Worm (Caenorhabditis elegans) whole organism, L2 larva: Measurements from ENCODE around the gene mtp-18.

Experiments
- C34F6.9 ChIP-seq: fragments of 150-350 bp; optimal IDR thresholded peaks from 2 replicates; lab custom pipeline; 2014; ENCODE audit warnings: missing biosample characterization, missing genetic modification characterization
- F13H6.1 ChIP-seq: sonication (generic microtip); optimal IDR thresholded peaks from 2 replicates; lab custom pipeline; 2016; ENCODE audit warnings: missing genetic modification characterization, missing compliant biosample characterization
- R02D3.7 ChIP-seq: fragments of 150-350 bp; optimal IDR thresholded peaks from 2 replicates; lab custom pipeline; 2014; ENCODE audit warnings: missing biosample characterization, missing genetic modification characterization
- ZK546.5 ChIP-seq: sonication (generic microtip); optimal IDR thresholded peaks from 2 replicates; lab custom pipeline; 2017; ENCODE audit warnings: missing biosample characterization, missing genetic modification characterization
- aly-2 ChIP-seq: fragments of 150-350 bp; optimal IDR thresholded peaks from 2 replicates; lab custom pipeline; 2014; ENCODE audit warnings: missing biosample characterization, missing genetic modification characterization
- ama-1 ChIP-seq: fragments of 150-350 bp; optimal IDR thresholded peaks from 2 replicates; lab custom pipeline; 2018; ENCODE audit warnings: inconsistent platforms
- ceh-16 ChIP-seq: fragments of 150-350 bp; optimal IDR thresholded peaks from 2 replicates; lab custom pipeline; 2014; ENCODE audit warnings: missing biosample characterization, missing genetic modification characterization
- ceh-82 ChIP-seq: fragments of 150-350 bp; optimal IDR thresholded peaks from 2 replicates; lab custom pipeline; 2014; ENCODE audit warnings: missing biosample characterization, missing genetic modification characterization
- dmd-4 ChIP-seq: sonication (generic microtip); optimal IDR thresholded peaks from 2 replicates; lab custom pipeline; 2017; ENCODE audit warnings: missing biosample characterization, missing genetic modification characterization
- egl-27 ChIP-seq: sonication (generic microtip); optimal IDR thresholded peaks from 3 replicates; lab custom pipeline; 2017; ENCODE audit warnings: missing biosample characterization, missing genetic modification reagents, missing genetic modification characterization
- elt-1 ChIP-seq: fragments of 150-350 bp; optimal IDR thresholded peaks from 2 replicates; lab custom pipeline; 2014; ENCODE audit warnings: missing biosample characterization, missing genetic modification characterization
- fos-1 ChIP-seq: fragments of 150-350 bp; optimal IDR thresholded peaks from 2 replicates; lab custom pipeline; 2014; ENCODE audit warnings: missing biosample characterization, missing genetic modification characterization
- gmeb-1 ChIP-seq: fragments of 150-350 bp; optimal IDR thresholded peaks from 2 replicates; lab custom pipeline; 2014; ENCODE audit warnings: missing biosample characterization, missing genetic modification characterization
- lin-11 ChIP-seq: fragments of 150-350 bp; sonication (generic microtip); optimal IDR thresholded peaks from 2 replicates; lab custom pipeline; 2014; ENCODE audit warnings: missing biosample characterization, missing genetic modification characterization, inconsistent platforms, mixed read lengths
- lin-13 ChIP-seq: fragments of 150-350 bp; optimal IDR thresholded peaks from 2 replicates; lab custom pipeline; 2014; ENCODE audit warnings: missing biosample characterization, missing genetic modification reagents, missing genetic modification characterization
- lin-39 ChIP-seq: fragments of 150-350 bp; optimal IDR thresholded peaks from 2 replicates; lab custom pipeline; 2014; ENCODE audit warnings: missing biosample characterization, missing genetic modification reagents, missing genetic modification characterization
- lsy-2 ChIP-seq, 2 experiments: fragments of 150-350 bp in 1 of 2; sonication (generic microtip) in 1 of 2; optimal IDR thresholded peaks; 2 replicates each; lab custom pipeline; 2014 to 2017; ENCODE audit warnings: missing biosample characterization in 2 of 2, missing genetic modification characterization in 2 of 2
- mab-5 ChIP-seq: fragments of 150-350 bp; optimal IDR thresholded peaks from 2 replicates; lab custom pipeline; 2014; ENCODE audit warnings: missing biosample characterization, missing genetic modification characterization
- mbf-1 ChIP-seq: sonication (generic microtip); optimal IDR thresholded peaks from 2 replicates; lab custom pipeline; 2017; ENCODE audit warnings: missing biosample characterization, missing genetic modification characterization
- nhr-10 ChIP-seq: sonication (generic microtip); optimal IDR thresholded peaks from 2 replicates; lab custom pipeline; 2017; ENCODE audit warnings: missing biosample characterization, missing genetic modification characterization
- nhr-11 ChIP-seq: fragments of 150-350 bp; optimal IDR thresholded peaks from 2 replicates; lab custom pipeline; 2014; ENCODE audit warnings: missing biosample characterization, missing genetic modification characterization
- nhr-12 ChIP-seq: fragments of 150-350 bp; optimal IDR thresholded peaks from 2 replicates; lab custom pipeline; 2014; ENCODE audit warnings: missing biosample characterization, missing genetic modification characterization
- nhr-21 ChIP-seq: fragments of 150-350 bp; optimal IDR thresholded peaks from 2 replicates; lab custom pipeline; 2014; ENCODE audit warnings: missing biosample characterization, missing genetic modification characterization
- nhr-237 ChIP-seq: fragments of 150-350 bp; optimal IDR thresholded peaks from 2 replicates; lab custom pipeline; 2014; ENCODE audit warnings: missing biosample characterization, missing genetic modification characterization
- nhr-25 ChIP-seq: fragments of 150-350 bp; sonication (generic microtip); optimal IDR thresholded peaks from 3 replicates; lab custom pipeline; 2014; ENCODE audit warnings: missing biosample characterization, missing genetic modification characterization
- nhr-6 ChIP-seq: fragments of 150-350 bp; optimal IDR thresholded peaks from 2 replicates; lab custom pipeline; 2014; ENCODE audit warnings: missing biosample characterization, missing genetic modification characterization
- nhr-77 ChIP-seq: fragments of 150-350 bp; optimal IDR thresholded peaks from 2 replicates; lab custom pipeline; 2014; ENCODE audit warnings: missing biosample characterization, missing genetic modification characterization
- peb-1 ChIP-seq: fragments of 150-350 bp; optimal IDR thresholded peaks from 2 replicates; lab custom pipeline; 2014; ENCODE audit warnings: missing biosample characterization, missing genetic modification characterization
- sem-4 ChIP-seq: fragments of 150-350 bp; optimal IDR thresholded peaks from 2 replicates; lab custom pipeline; 2014; ENCODE audit warnings: missing biosample characterization, missing genetic modification reagents, missing genetic modification characterization
- skn-1 ChIP-seq: sonication (generic microtip); optimal IDR thresholded peaks from 2 replicates; lab custom pipeline; 2017; ENCODE audit warnings: missing biosample characterization, missing genetic modification characterization
- sma-9 ChIP-seq, 2 experiments: fragments of 150-350 bp in 1 of 2; sonication (generic microtip) in 1 of 2; optimal IDR thresholded peaks; 2 replicates each; lab custom pipeline; 2014 to 2016; ENCODE audit warnings: missing genetic modification characterization in 2 of 2, mild to moderate bottlenecking in 1 of 2, missing biosample characterization in 1 of 2, missing compliant biosample characterization in 1 of 2, missing genetic modification reagents in 1 of 2, moderate library complexity in 1 of 2
- snpc-4 ChIP-seq: fragments of 150-350 bp; optimal IDR thresholded peaks from 2 replicates; lab custom pipeline; 2014; ENCODE audit warnings: missing biosample characterization, missing genetic modification characterization
- unc-39 ChIP-seq: fragments of 150-350 bp; optimal IDR thresholded peaks from 2 replicates; lab custom pipeline; 2014; ENCODE audit warnings: missing biosample characterization, missing genetic modification characterization
- unc-55 ChIP-seq: fragments of 150-350 bp; sonication (generic microtip); optimal IDR thresholded peaks from 3 replicates; lab custom pipeline; 2014; ENCODE audit warnings: missing biosample characterization, missing genetic modification reagents, missing genetic modification characterization
- unc-62 ChIP-seq: fragments of 150-350 bp; optimal IDR thresholded peaks from 2 replicates; lab custom pipeline; 2014; ENCODE audit warnings: missing biosample characterization, missing genetic modification reagents, missing genetic modification characterization
- ztf-1 ChIP-seq: fragments of 200-800 bp; sonication (Bioruptor generic); conservative IDR thresholded peaks from 2 replicates; pipeline ENCODE4 v1.3.6; 2022; ENCODE audit warnings: missing genetic modification characterization, missing compliant biosample characterization
- ztf-11 ChIP-seq: sonication (generic microtip); optimal IDR thresholded peaks from 2 replicates; lab custom pipeline; 2017; ENCODE audit warnings: missing biosample characterization, missing genetic modification characterization
- ztf-4 ChIP-seq: fragments of 150-350 bp; optimal IDR thresholded peaks from 2 replicates; lab custom pipeline; 2014; ENCODE audit warnings: missing biosample characterization, missing genetic modification characterization

Gene mtp-18

ce11 chrX:6169252-6169651 lies 37.0 kb downstream of the mtp-18 start, which contains the start of gene T25B2.2:
Gene T25B2.2, plus strand, starts transcription at chrX:6169643.
- no peak for TF ChIP-seq unc-39
- no peak for TF ChIP-seq nhr-10
- peak; percentile 65 for TF ChIP-seq fos-1 (tag; lab: Kevin White, UChicago)
- TF ChIP-seq, all 48 proteins: peak for 1

ce11 chrX:6167376-6167775 lies 38.8 kb downstream of the mtp-18 start:
- TF ChIP-seq unc-39: no peak
- no peak for TF ChIP-seq nhr-25
- no peak for TF ChIP-seq lin-13
- TF ChIP-seq R02D3.7: no peak
- TF ChIP-seq ceh-16 (tag; lab: Kevin White, UChicago): no peak
- no peak for TF ChIP-seq C34F6.9 (tag; lab: Kevin White, UChicago)
- no peak for TF ChIP-seq F13H6.1 (tag; lab: Kevin White, UChicago)
- TF ChIP-seq mab-5 (tag; lab: Kevin White, UChicago): no peak
- no peak for TF ChIP-seq egl-27 (tag; lab: Kevin White, UChicago)
- no peak for TF ChIP-seq mbf-1 (tag; lab: Kevin White, UChicago)
- no peak for TF ChIP-seq elt-1 (tag; lab: Kevin White, UChicago)
- TF ChIP-seq nhr-12 (tag; lab: Kevin White, UChicago): no peak
- TF ChIP-seq sma-9 (GFP tag; optimal IDR thresholded peaks at IDR 0.05; lab: Kevin White, UChicago): no peak
- TF ChIP-seq sma-9 (tag; optimal IDR thresholded peaks at IDR 0.05; lab: Kevin White, UChicago): no peak
- no peak for TF ChIP-seq gmeb-1 (tag; lab: Kevin White, UChicago)
- no peak for TF ChIP-seq ama-1 (lab: Kevin White, UChicago)
- no peak for TF ChIP-seq unc-55 (GFP tag; lab: Kevin White, UChicago)
- no peak for TF ChIP-seq nhr-77
- TF ChIP-seq peb-1 (tag; lab: Kevin White, UChicago): no peak
- TF ChIP-seq nhr-11 (tag; lab: Kevin White, UChicago): no peak
- no peak for TF ChIP-seq ceh-82 (tag; lab: Kevin White, UChicago)

ce11 chrX:6162037-6162436 lies 44.2 kb downstream of the mtp-18 start:
- TF ChIP-seq mab-5 (tag; lab: Kevin White, UChicago) (no peak), lin-13 (no peak), lin-11 (tag; lab: Kevin White, UChicago) (no peak), unc-62 (GFP tag; lab: Kevin White, UChicago) (no peak), mbf-1 (tag; lab: Kevin White, UChicago) (no peak), unc-39 (no peak), fos-1 (tag; lab: Kevin White, UChicago) (no peak), skn-1 (tag; lab: Kevin White, UChicago) (no peak), ztf-11 (no peak), ztf-1 (GFP tag; lab: Robert Waterston, UW) (no peak), nhr-237 (tag; lab: Kevin White, UChicago) (no peak), dmd-4 (tag; lab: Kevin White, UChicago) (no peak), lin-39 (tag; lab: Kevin White, UChicago) (no peak), nhr-21 (tag; lab: Kevin White, UChicago) (no peak), ceh-16 (tag; lab: Kevin White, UChicago) (no peak), sem-4 (tag; lab: Kevin White, UChicago) (no peak), nhr-6 (tag; lab: Kevin White, UChicago) (no peak), unc-55 (GFP tag; lab: Kevin White, UChicago) (no peak), ztf-4 (tag; lab: Kevin White, UChicago) (no peak), snpc-4 (no peak)
- TF ChIP-seq, all 48 proteins: peak for 0

- TF ChIP-seq aly-2: no peak
- no peak for TF ChIP-seq ZK546.5 (tag; lab: Kevin White, UChicago)
- TF ChIP-seq mab-5 (tag; lab: Kevin White, UChicago): no peak
- no peak for TF ChIP-seq lin-11 (tag; lab: Kevin White, UChicago)
- TF ChIP-seq mbf-1 (tag; lab: Kevin White, UChicago): no peak
- TF ChIP-seq lsy-2 (tag; optimal IDR thresholded peaks at IDR 0.05; lab: Kevin White, UChicago): no peak
- TF ChIP-seq fos-1 (tag; lab: Kevin White, UChicago): no peak
- no peak for TF ChIP-seq nhr-6 (tag; lab: Kevin White, UChicago)
- TF ChIP-seq unc-39: no peak
Observed at ce11 chrX:6160427-6160826, 45.8 kb downstream of the mtp-18 start, which contains the start of gene odd-2. Gene odd-2, minus strand, starts transcription at chrX:6160527.
